Worm (Caenorhabditis elegans) whole organism, L1 larva: ENCODE data around the gene srab-8.

ENCODE experiments used
- ceh-8 ChIP-seq: fragments of 200-800 bp; sonication (Bioruptor generic); optimal IDR thresholded peaks from 2 replicates; lab custom pipeline; 2018; ENCODE audit warnings: mild to moderate bottlenecking, missing genetic modification characterization, moderate library complexity, missing compliant biosample characterization
- ces-1 ChIP-seq: fragments of 150-350 bp; optimal IDR thresholded peaks from 2 replicates; lab custom pipeline; 2014; ENCODE audit warnings: missing biosample characterization, missing genetic modification reagents, missing genetic modification characterization
- fos-1 ChIP-seq: fragments of 150-350 bp; optimal IDR thresholded peaks from 2 replicates; lab custom pipeline; 2014; ENCODE audit warnings: missing biosample characterization, missing genetic modification characterization

DNA sequence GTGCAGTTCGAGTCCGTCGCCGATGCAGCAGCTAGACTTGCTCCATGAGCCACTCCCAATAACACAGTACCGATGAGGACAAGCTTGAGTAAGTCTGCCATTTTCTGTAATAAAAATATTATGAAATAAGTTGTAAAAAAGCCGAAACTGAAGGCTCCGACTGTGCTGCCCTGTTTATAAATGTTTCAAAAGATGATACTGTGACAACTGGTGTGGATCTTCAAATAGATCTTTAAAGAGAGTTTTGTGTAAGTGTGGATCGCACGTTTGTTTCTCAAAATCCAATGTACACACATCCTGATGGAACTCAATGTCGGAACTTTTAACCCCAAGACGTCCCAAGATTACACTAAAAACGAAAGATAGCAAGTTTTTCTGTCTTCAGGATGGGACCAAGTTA lies 7.6 kb upstream of the srab-8 start, which contains the start of gene C36C5.15:
- no peak for TF ChIP-seq ceh-8
- TF ChIP-seq fos-1 (tag; lab: Kevin White, UChicago): no peak
- no peak for TF ChIP-seq ces-1 (GFP tag; lab: Kevin White, UChicago)
